Fruit fly (Drosophila melanogaster): ENCODE data around the gene Cog7.

Gene Cog7

dm6 chr3R:29982027-29982426 lies 49.2 kb upstream of the Cog7 start (continued):
- TF ChIP-seq tgo (GFP tag; IDR thresholded peaks at IDR 0.05) = peak; percentile 33; the same call in 1 of the 3 replicates
- TF ChIP-seq CG11560 (tag; IDR thresholded peaks at IDR 0.05) = no peak
- no peak for TF ChIP-seq crc (GFP tag; optimal IDR thresholded peaks at IDR 0.05)
- TF ChIP-seq bsh (GFP tag; optimal IDR thresholded peaks at IDR 0.05) = peak in 1 of 2 experiments; percentile 34
- no peak for TF ChIP-seq pan (optimal IDR thresholded peaks at IDR 0.05)
- TF ChIP-seq pan (GFP tag; optimal IDR thresholded peaks at IDR 0.05 in 1 of 2, IDR thresholded peaks at IDR 0.05 in 1 of 2) = peak in 1 of 2 experiments; percentile 20
- no peak for TF ChIP-seq CG12299 (tag; optimal IDR thresholded peaks at IDR 0.05)
- TF ChIP-seq H2.0 (GFP tag; IDR thresholded peaks at IDR 0.05) = 0 out of 2 replicates have a peak, but pooled peaks have one; percentile 8
- TF ChIP-seq CG18599 (GFP tag; optimal IDR thresholded peaks at IDR 0.05) = no peak
- no peak for TF ChIP-seq Hey (tag; optimal IDR thresholded peaks at IDR 0.05)
- no peak for TF ChIP-seq CG12769 (tag; optimal IDR thresholded peaks at IDR 0.05)
- TF ChIP-seq Lim3 (GFP tag; IDR thresholded peaks at IDR 0.05) = no peak
- no peak for TF ChIP-seq mirr (GFP tag; optimal IDR thresholded peaks at IDR 0.05)
- peak; percentile 0 for TF ChIP-seq CG1603 (tag; optimal IDR thresholded peaks at IDR 0.05)
- peak; percentile 7 for TF ChIP-seq Ets65A (GFP tag)
- peak; percentile 64 for TF ChIP-seq Med (GFP tag)
- TF ChIP-seq CG12744 (GFP tag; optimal IDR thresholded peaks at IDR 0.05) = no peak
- peak; percentile 16 for TF ChIP-seq Xbp1 (GFP tag; optimal IDR thresholded peaks at IDR 0.05)
- TF ChIP-seq Meics (GFP tag; optimal IDR thresholded peaks at IDR 0.05) = no peak
- TF ChIP-seq esg (GFP tag; conservative IDR thresholded peaks at IDR 0.05) = no peak
- no peak for TF ChIP-seq ssp (GFP tag; IDR thresholded peaks at IDR 0.05)
- TF ChIP-seq CG10462 (GFP tag; optimal IDR thresholded peaks at IDR 0.05) = no peak
- no peak for TF ChIP-seq slou (GFP tag; optimal IDR thresholded peaks at IDR 0.05)
- TF ChIP-seq pfk (GFP tag; optimal IDR thresholded peaks at IDR 0.05) = no peak
- no peak for TF ChIP-seq CG3065 (GFP tag; optimal IDR thresholded peaks at IDR 0.05)
- TF ChIP-seq BtbVII (GFP tag; optimal IDR thresholded peaks at IDR 0.05) = no peak
- peak; percentile 22; the same call in 1 of the 2 replicates for TF ChIP-seq Ptx1 (GFP tag; IDR thresholded peaks at IDR 0.05)
- TF ChIP-seq CG32532 (GFP tag; IDR thresholded peaks at IDR 0.05) = 0 out of 2 replicates have a peak, but pooled peaks have one; percentile 15
- no peak for TF ChIP-seq CG6854 (GFP tag; optimal IDR thresholded peaks at IDR 0.05)
- no peak for TF ChIP-seq CG10654 (GFP tag; optimal IDR thresholded peaks at IDR 0.05)
- no peak for TF ChIP-seq gsb-n (tag; optimal IDR thresholded peaks at IDR 0.05)
- peak; percentile 41 for TF ChIP-seq Sox102F (GFP tag; optimal IDR thresholded peaks at IDR 0.05)
- TF ChIP-seq vvl (GFP tag; IDR thresholded peaks at IDR 0.05) = peak; percentile 23; the same call in 1 of the 2 replicates
- TF ChIP-seq CG14860 (GFP tag; IDR thresholded peaks at IDR 0.05; ENCODE audit: partially characterized antibody) = no peak
- TF ChIP-seq Vsx1 (GFP tag; optimal IDR thresholded peaks at IDR 0.05) = no peak
- peak; percentile 60 for TF ChIP-seq dysf (GFP tag; IDR thresholded peaks at IDR 0.05)
- no peak for TF ChIP-seq Hr39 (optimal IDR thresholded peaks at IDR 0.05)
- TF ChIP-seq cad (GFP tag; optimal IDR thresholded peaks at IDR 0.05) = no peak
- no peak for TF ChIP-seq CG12219 (GFP tag; optimal IDR thresholded peaks at IDR 0.05)
- no peak for TF ChIP-seq crol (GFP tag; IDR thresholded peaks at IDR 0.05)
- peak; percentile 17 for TF ChIP-seq unpg (GFP tag; optimal IDR thresholded peaks at IDR 0.05)
- TF ChIP-seq B-H1 (GFP tag; IDR thresholded peaks at IDR 0.05) = no peak; the same call in 2 of the 3 replicates
- TF ChIP-seq CG17361 (GFP tag; IDR thresholded peaks at IDR 0.05) = no peak
- TF ChIP-seq CG9727 (GFP tag; optimal IDR thresholded peaks at IDR 0.05) = no peak
- no peak for TF ChIP-seq sr (GFP tag; IDR thresholded peaks at IDR 0.05)
- peak; percentile 37 for TF ChIP-seq gem (tag; optimal IDR thresholded peaks at IDR 0.05)
- TF ChIP-seq hb (GFP tag; IDR thresholded peaks at IDR 0.05; ENCODE audit: partially characterized antibody) = no peak
- 0 out of 2 replicates have a peak, but pooled peaks have one; percentile 8 for TF ChIP-seq slbo (GFP tag; IDR thresholded peaks at IDR 0.05)
- no peak for TF ChIP-seq tll (GFP tag; optimal IDR thresholded peaks at IDR 0.05)
- TF ChIP-seq PHDP (tag; optimal IDR thresholded peaks at IDR 0.05) = no peak
- TF ChIP-seq CG14667 (GFP tag; IDR thresholded peaks at IDR 0.05) = peak; percentile 39
- peak; percentile 6 for TF ChIP-seq CG15269 (tag; optimal IDR thresholded peaks at IDR 0.05)

Data from whole organism, embryonic.